Worm (Caenorhabditis elegans) whole organism, young adult: ENCODE measurements around the gene W02H3.3.

Experiments used
- B0035.1 ChIP-seq: sonication (generic microtip); optimal IDR thresholded peaks from 2 replicates; lab custom pipeline; 2016; ENCODE audit warnings: missing genetic modification characterization, mild to moderate bottlenecking, missing compliant biosample characterization, missing genotype, missing genetic modification reagents
- D2030.7 ChIP-seq: fragments of 200-800 bp; sonication (Bioruptor generic); IDR thresholded peaks from 2 replicates; pipeline ENCODE4 v1.3.6; 2022; ENCODE audit warnings: missing genetic modification reagents, missing genetic modification characterization, missing compliant biosample characterization
- F37B4.10 ChIP-seq: fragments of 200-800 bp; sonication (Bioruptor generic); IDR thresholded peaks from 2 replicates; pipeline ENCODE4 v1.3.6; 2022; ENCODE audit warnings: missing genetic modification characterization, missing compliant biosample characterization
- F49E8.2 ChIP-seq: sonication (generic microtip); optimal IDR thresholded peaks from 3 replicates; lab custom pipeline; 2017; ENCODE audit warnings: missing genetic modification characterization, mild to moderate bottlenecking, missing compliant biosample characterization, antibody characterized with exemption, moderate library complexity; ENCODE audit not compliant: insufficient read depth
- K12H6.12 ChIP-seq: fragments of 200-800 bp; sonication (Bioruptor generic); optimal IDR thresholded peaks from 2 replicates; lab custom pipeline; 2018; ENCODE audit warnings: mild to moderate bottlenecking, missing genetic modification characterization, missing compliant biosample characterization
- T26A5.8 ChIP-seq: sonication (generic microtip); optimal IDR thresholded peaks from 2 replicates; lab custom pipeline; 2016; ENCODE audit warnings: missing genetic modification characterization, missing compliant biosample characterization
- atf-7 ChIP-seq: sonication (generic microtip); optimal IDR thresholded peaks from 2 replicates; lab custom pipeline; 2017; ENCODE audit warnings: mild to moderate bottlenecking, missing genetic modification characterization, missing compliant biosample characterization
- attf-3 ChIP-seq: fragments of 200-800 bp; sonication (Bioruptor generic); conservative IDR thresholded peaks from 2 replicates; pipeline ENCODE4 v1.3.6; 2022; ENCODE audit warnings: missing genetic modification reagents, missing genetic modification characterization, missing compliant biosample characterization
- attf-6 ChIP-seq: fragments of 200-800 bp; sonication (Bioruptor generic); IDR thresholded peaks from 2 replicates; pipeline ENCODE4 v1.3.6; 2022; ENCODE audit warnings: missing genetic modification reagents, missing genetic modification characterization, missing compliant biosample characterization
- cebp-2 ChIP-seq: fragments of 200-800 bp; sonication (Bioruptor generic); IDR thresholded peaks from 2 replicates; pipeline ENCODE4 v1.3.6; 2022; ENCODE audit warnings: missing genetic modification characterization, missing compliant biosample characterization
- ceh-100 ChIP-seq: fragments of 200-800 bp; sonication (Bioruptor generic); IDR thresholded peaks from 2 replicates; pipeline ENCODE4 v1.3.6; 2022; ENCODE audit warnings: missing genetic modification reagents, missing genetic modification characterization, missing compliant biosample characterization
- ceh-40 ChIP-seq: fragments of 200-800 bp; sonication (Bioruptor generic); IDR thresholded peaks from 2 replicates; pipeline ENCODE4 v1.3.6; 2022; ENCODE audit warnings: missing genetic modification characterization, missing compliant biosample characterization
- ceh-79 ChIP-seq: sonication (generic microtip); optimal IDR thresholded peaks from 2 replicates; lab custom pipeline; 2017; ENCODE audit warnings: mild to moderate bottlenecking, missing genetic modification characterization, missing compliant biosample characterization
- ceh-91 ChIP-seq: fragments of 200-800 bp; sonication (Bioruptor generic); IDR thresholded peaks from 2 replicates; pipeline ENCODE4 v1.3.6; 2022; ENCODE audit warnings: missing genetic modification reagents, missing genetic modification characterization, missing compliant biosample characterization
- die-1 ChIP-seq: sonication (generic microtip); optimal IDR thresholded peaks from 2 replicates; lab custom pipeline; 2016; ENCODE audit warnings: missing genotype, mild to moderate bottlenecking, missing genetic modification characterization, missing compliant biosample characterization
- dpl-1 ChIP-seq: fragments of 150-350 bp; optimal IDR thresholded peaks from 2 replicates; lab custom pipeline; 2014; ENCODE audit warnings: missing biosample characterization, missing genetic modification reagents, missing genetic modification characterization
- efl-1 ChIP-seq: fragments of 150-350 bp; optimal IDR thresholded peaks from 2 replicates; lab custom pipeline; 2014; ENCODE audit warnings: missing biosample characterization, missing genetic modification reagents, missing genetic modification characterization
- ekl-4 ChIP-seq: fragments of 200-800 bp; sonication (Bioruptor generic); IDR thresholded peaks from 2 replicates; pipeline ENCODE4 v1.3.6; 2022; ENCODE audit warnings: missing genetic modification reagents, missing genetic modification characterization, missing compliant biosample characterization
- ets-4 ChIP-seq: fragments of 200-800 bp; sonication (Bioruptor generic); optimal IDR thresholded peaks from 2 replicates; lab custom pipeline; 2018; ENCODE audit warnings: mild to moderate bottlenecking, missing genetic modification characterization, missing compliant biosample characterization
- him-1 ChIP-seq: sonication (generic microtip); optimal IDR thresholded peaks from 2 replicates; lab custom pipeline; 2016; ENCODE audit warnings: missing genotype, missing genetic modification reagents, missing genetic modification characterization, missing compliant biosample characterization
- hlh-12 ChIP-seq: sonication (generic microtip); optimal IDR thresholded peaks from 2 replicates; lab custom pipeline; 2016; ENCODE audit warnings: missing genetic modification characterization, missing compliant biosample characterization
- hmg-20 ChIP-seq: fragments of 200-800 bp; sonication (Bioruptor generic); IDR thresholded peaks from 2 replicates; pipeline ENCODE4 v1.3.6; 2022; ENCODE audit warnings: missing genetic modification reagents, missing genetic modification characterization, missing compliant biosample characterization
- lag-1 ChIP-seq: fragments of 200-800 bp; sonication (Bioruptor generic); IDR thresholded peaks from 2 replicates; pipeline ENCODE4 v1.3.6; 2022; ENCODE audit warnings: missing genetic modification reagents, missing genetic modification characterization, missing compliant biosample characterization
- let-526 ChIP-seq: fragments of 200-800 bp; sonication (Bioruptor generic); IDR thresholded peaks from 2 replicates; pipeline ENCODE4 v1.3.6; 2022; ENCODE audit warnings: missing genetic modification reagents, missing genetic modification characterization, missing compliant biosample characterization
- lin-54 ChIP-seq: fragments of 200-800 bp; sonication (Bioruptor generic); optimal IDR thresholded peaks from 2 replicates; lab custom pipeline; 2018; ENCODE audit warnings: mild to moderate bottlenecking, missing genetic modification characterization, missing compliant biosample characterization
- lir-1 ChIP-seq: fragments of 200-800 bp; sonication (Bioruptor generic); conservative IDR thresholded peaks from 2 replicates; pipeline ENCODE4 v1.3.6; 2022; ENCODE audit warnings: missing genetic modification reagents, missing genetic modification characterization, missing compliant biosample characterization
- mes-4 ChIP-seq: sonication (generic microtip); optimal IDR thresholded peaks from 2 replicates; lab custom pipeline; 2016; ENCODE audit warnings: missing genotype, missing genetic modification characterization, missing compliant biosample characterization
- nfya-1 ChIP-seq: sonication (generic microtip); optimal IDR thresholded peaks from 2 replicates; lab custom pipeline; 2017; ENCODE audit warnings: antibody characterized with exemption, missing compliant biosample characterization, missing genetic modification characterization, borderline replicate concordance; ENCODE audit not compliant: insufficient read depth
- nfyb-1 ChIP-seq: fragments of 200-800 bp; sonication (Bioruptor generic); IDR thresholded peaks from 2 replicates; pipeline ENCODE4 v1.3.6; 2022; ENCODE audit warnings: missing genetic modification reagents, missing genetic modification characterization, missing compliant biosample characterization
- sdz-38 ChIP-seq: sonication (generic microtip); optimal IDR thresholded peaks from 2 replicates; lab custom pipeline; 2016; ENCODE audit warnings: missing genotype, missing genetic modification characterization, missing compliant biosample characterization
- snpc-1.1 ChIP-seq: sonication (generic microtip); optimal IDR thresholded peaks from 2 replicates; lab custom pipeline; 2017; ENCODE audit warnings: missing genetic modification characterization, mild to moderate bottlenecking, missing compliant biosample characterization, antibody characterized with exemption, moderate library complexity, missing genotype, missing genetic modification reagents; ENCODE audit not compliant: insufficient read depth
- unc-62 ChIP-seq: fragments of 150-350 bp; optimal IDR thresholded peaks from 2 replicates; lab custom pipeline; 2014; ENCODE audit warnings: missing biosample characterization, missing genetic modification reagents, missing genetic modification characterization
- xnd-1 ChIP-seq: sonication (generic microtip); optimal IDR thresholded peaks from 2 replicates; lab custom pipeline; 2016; ENCODE audit warnings: missing genotype, missing genetic modification reagents, missing genetic modification characterization, missing compliant biosample characterization
- zim-3 ChIP-seq: sonication (generic microtip); optimal IDR thresholded peaks from 2 replicates; lab custom pipeline; 2017; ENCODE audit warnings: mild to moderate bottlenecking, missing genetic modification characterization, moderate library complexity, missing compliant biosample characterization
- ztf-3 ChIP-seq: fragments of 200-800 bp; sonication (Bioruptor generic); optimal IDR thresholded peaks from 2 replicates; lab custom pipeline; 2018; ENCODE audit warnings: mild to moderate bottlenecking, missing genetic modification characterization, missing compliant biosample characterization
- ztf-6 ChIP-seq: fragments of 200-800 bp; sonication (Bioruptor generic); IDR thresholded peaks from 2 replicates; pipeline ENCODE4 v1.3.6; 2022; ENCODE audit warnings: missing genetic modification reagents, missing genetic modification characterization, missing compliant biosample characterization

The W02H3.3 gene

ce11 chrX:11126259-11126658 lies 28.3 kb upstream of the W02H3.3 start:
- TF ChIP-seq attf-6 (GFP tag; lab: Robert Waterston, UW) = no peak
- TF ChIP-seq lag-1 (GFP tag; lab: Robert Waterston, UW) = no peak
- TF ChIP-seq dpl-1 (GFP tag; lab: Kevin White, UChicago) = no peak
- TF ChIP-seq nfya-1 (tag; lab: Kevin White, UChicago) = no peak
- no peak for TF ChIP-seq xnd-1 (tag; lab: Kevin White, UChicago)
- no peak for TF ChIP-seq attf-3 (GFP tag; lab: Robert Waterston, UW)
- no peak for TF ChIP-seq efl-1 (GFP tag; lab: Kevin White, UChicago)
- TF ChIP-seq unc-62 = no peak
- TF ChIP-seq cebp-2 = no peak
- TF ChIP-seq ceh-79 (tag; lab: Kevin White, UChicago) = no peak
- TF ChIP-seq ceh-40 (GFP tag; lab: Robert Waterston, UW) = no peak
- TF ChIP-seq hlh-12 (tag; lab: Kevin White, UChicago) = no peak
- TF ChIP-seq ceh-100 (GFP tag; lab: Robert Waterston, UW) = no peak
- TF ChIP-seq snpc-1.1 (tag; lab: Kevin White, UChicago) = no peak
- no peak for TF ChIP-seq die-1 (tag; lab: Kevin White, UChicago)
- TF ChIP-seq ztf-3 (GFP tag; lab: Kevin White, UChicago) = no peak
- TF ChIP-seq F49E8.2 (tag; lab: Kevin White, UChicago) = no peak

- TF ChIP-seq lin-54 (GFP tag; lab: Kevin White, UChicago) (no peak), let-526 (GFP tag; lab: Robert Waterston, UW) (no peak), K12H6.12 (tag; lab: Kevin White, UChicago) (no peak), ztf-6 (GFP tag; lab: Robert Waterston, UW) (no peak), lir-1 (GFP tag; lab: Robert Waterston, UW) (no peak), F37B4.10 (no peak), hmg-20 (GFP tag; lab: Robert Waterston, UW) (no peak), ceh-40 (GFP tag; lab: Robert Waterston, UW) (no peak), ceh-91 (no peak), him-1 (no peak), D2030.7 (GFP tag; lab: Robert Waterston, UW) (no peak), B0035.1 (tag; lab: Kevin White, UChicago) (no peak), ets-4 (GFP tag; lab: Kevin White, UChicago) (no peak), nfyb-1 (GFP tag; lab: Robert Waterston, UW) (no peak), T26A5.8 (tag; lab: Kevin White, UChicago) (no peak), sdz-38 (no peak), atf-7 (no peak)
Measured at ce11 chrX:11125520-11125919, 27.5 kb upstream of the W02H3.3 start, which contains the start of gene alr-1. alr-1 (minus strand) TSS chrX:11125620.

- no peak for TF ChIP-seq F37B4.10
- TF ChIP-seq zim-3 (tag; lab: Kevin White, UChicago) = no peak
- no peak for TF ChIP-seq snpc-1.1 (tag; lab: Kevin White, UChicago)
- no peak for TF ChIP-seq ekl-4 (GFP tag; lab: Robert Waterston, UW)
- TF ChIP-seq mes-4 (tag; lab: Kevin White, UChicago) = no peak
- TF ChIP-seq, all 124 proteins: peak for 0
Measured at ce11 chrX:11123998-11124397, 26.0 kb upstream of the W02H3.3 start.
